Fruit fly (Drosophila melanogaster) whole organism, embryonic: ENCODE measurements around the gene Hel25E.

Experiments
- Atf6 ChIP-seq: fragments of 200-800 bp; sonication (Bioruptor generic); IDR thresholded peaks from 2 replicates; pipeline ENCODE4 v1.3.6; 2022; ENCODE audit warnings: missing biosample characterization, missing genetic modification characterization
- B-H1 ChIP-seq: fragments of 200-800 bp; sonication (Bioruptor generic); IDR thresholded peaks from 3 replicates; pipeline ENCODE4 v1.3.6; 2022; ENCODE audit warnings: missing biosample characterization, missing genetic modification characterization
- BEAF-32 ChIP-seq: fragments of 200-800 bp; sonication (Bioruptor generic); optimal IDR thresholded peaks from 3 replicates; lab custom pipeline; 2017; ENCODE audit warnings: missing biosample characterization, missing genetic modification characterization, mild to moderate bottlenecking, moderate library complexity, missing genetic modification reagents
- CG10267 ChIP-seq: fragments of 200-800 bp; sonication (Bioruptor generic); optimal IDR thresholded peaks from 2 replicates; lab custom pipeline; 2018; ENCODE audit warnings: missing biosample characterization, mild to moderate bottlenecking, missing genetic modification characterization, moderate library complexity
- CG10274 ChIP-seq: fragments of 200-800 bp; sonication (Bioruptor generic); optimal IDR thresholded peaks from 3 replicates; lab custom pipeline; 2017; ENCODE audit warnings: missing biosample characterization, mild to moderate bottlenecking, missing genetic modification characterization
- CG12104 ChIP-seq: fragments of 200-800 bp; sonication (Bioruptor generic); optimal IDR thresholded peaks from 3 replicates; lab custom pipeline; 2016; ENCODE audit warnings: missing biosample characterization, missing genetic modification characterization
- CG12744 ChIP-seq: fragments of 200-800 bp; sonication (Bioruptor generic); optimal IDR thresholded peaks from 2 replicates; lab custom pipeline; 2016; ENCODE audit warnings: missing biosample characterization, missing genetic modification characterization
- CG13775 ChIP-seq: fragments of 200-800 bp; sonication (Bioruptor generic); optimal IDR thresholded peaks from 3 replicates; lab custom pipeline; 2017; ENCODE audit warnings: missing biosample characterization, mild to moderate bottlenecking, missing genetic modification characterization
- CG14860 ChIP-seq: fragments of 200-800 bp; sonication (Bioruptor generic); IDR thresholded peaks from 3 replicates; pipeline ENCODE4 v1.3.6; 2022; ENCODE audit warnings: missing biosample characterization, missing genetic modification characterization; ENCODE audit not compliant: partially characterized antibody
- CG16779 ChIP-seq: fragments of 200-800 bp; sonication (Bioruptor generic); IDR thresholded peaks from 2 replicates; pipeline ENCODE4 v1.3.6; 2022; ENCODE audit warnings: missing biosample characterization, missing genetic modification characterization
- CG16815 ChIP-seq: fragments of 200-800 bp; sonication (Bioruptor generic); optimal IDR thresholded peaks from 3 replicates; lab custom pipeline; 2017; ENCODE audit warnings: missing biosample characterization, mild to moderate bottlenecking, missing genetic modification characterization
- CG2678 ChIP-seq: fragments of 200-800 bp; sonication (Bioruptor generic); optimal IDR thresholded peaks from 3 replicates; lab custom pipeline; 2019; ENCODE audit warnings: missing biosample characterization, mild to moderate bottlenecking, missing genetic modification characterization, moderate library complexity
- CG31224 ChIP-seq: fragments of 200-800 bp; sonication (Bioruptor generic); IDR thresholded peaks from 2 replicates; pipeline ENCODE4 v1.3.6; 2022; ENCODE audit warnings: missing biosample characterization, missing genetic modification characterization
- CG34376 ChIP-seq: fragments of 200-800 bp; sonication (Bioruptor generic); optimal IDR thresholded peaks from 2 replicates; lab custom pipeline; 2018; ENCODE audit warnings: missing biosample characterization, mild to moderate bottlenecking, missing genetic modification characterization
- CG42726 ChIP-seq: fragments of 200-800 bp; sonication (Bioruptor generic); IDR thresholded peaks from 2 replicates; pipeline ENCODE4 v1.3.6; 2022; ENCODE audit warnings: missing biosample characterization, missing genetic modification characterization; ENCODE audit not compliant: partially characterized antibody
- CG4707 ChIP-seq: fragments of 200-800 bp; sonication (Bioruptor generic); optimal IDR thresholded peaks from 2 replicates; lab custom pipeline; 2018; ENCODE audit warnings: missing biosample characterization, mild to moderate bottlenecking, missing genetic modification characterization, moderate library complexity
- CG5953 ChIP-seq: fragments of 200-800 bp; sonication (Bioruptor generic); IDR thresholded peaks from 2 replicates; pipeline ENCODE4 v1.3.6; 2022; ENCODE audit warnings: missing biosample characterization, missing genetic modification characterization
- CG7786 ChIP-seq: fragments of 200-800 bp; sonication (Bioruptor generic); optimal IDR thresholded peaks from 2 replicates; lab custom pipeline; 2016; ENCODE audit warnings: missing biosample characterization, missing genetic modification characterization
- CG8089 ChIP-seq: fragments of 200-800 bp; sonication (Bioruptor generic); optimal IDR thresholded peaks from 3 replicates; lab custom pipeline; 2016; ENCODE audit warnings: missing biosample characterization, missing genetic modification characterization
- CoRest ChIP-seq: fragments of 200-800 bp; sonication (Bioruptor generic); optimal IDR thresholded peaks from 3 replicates; lab custom pipeline; 2018; ENCODE audit warnings: missing biosample characterization, mild to moderate bottlenecking, missing genetic modification characterization, moderate library complexity
- Dfd ChIP-seq, 2 experiments: fragments of >200 bp; optimal IDR thresholded peaks; 2 replicates each; lab custom pipeline; 2017; ENCODE audit warnings: missing biosample characterization in 2 of 2, missing genetic modification characterization in 2 of 2
- Dref ChIP-seq: fragments of 200-800 bp; sonication (Bioruptor generic); IDR thresholded peaks from 2 replicates; pipeline ENCODE4 v1.3.6; 2022; ENCODE audit warnings: missing biosample characterization, missing genetic modification characterization
- Ets65A ChIP-seq: fragments of 200-800 bp; sonication (Bioruptor generic); peaks from one replicate; lab custom pipeline; 2016; ENCODE audit warnings: missing biosample characterization, missing genetic modification characterization
- HmgD ChIP-seq: fragments of 200-800 bp; sonication (Bioruptor generic); optimal IDR thresholded peaks from 3 replicates; lab custom pipeline; 2016; ENCODE audit warnings: missing biosample characterization, missing genetic modification characterization
- Hr3 ChIP-seq: fragments of 200-800 bp; sonication (Bioruptor generic); optimal IDR thresholded peaks from 3 replicates; lab custom pipeline; 2016; ENCODE audit warnings: missing biosample characterization, missing genetic modification characterization
- Kr ChIP-seq: fragments of 200-800 bp; sonication (Bioruptor generic); optimal IDR thresholded peaks from 2 replicates; lab custom pipeline; 2017; ENCODE audit warnings: missing biosample characterization, mild to moderate bottlenecking, missing genetic modification characterization
- MBD-R2 ChIP-seq: fragments of 200-800 bp; sonication (Bioruptor generic); IDR thresholded peaks from 2 replicates; pipeline ENCODE4 v1.3.6; 2022; ENCODE audit warnings: missing biosample characterization, missing genetic modification characterization
- Max ChIP-seq: fragments of 200-800 bp; sonication (Bioruptor generic); optimal IDR thresholded peaks from 2 replicates; lab custom pipeline; 2016; ENCODE audit warnings: missing biosample characterization, mild to moderate bottlenecking, missing genetic modification characterization
- Opbp ChIP-seq: fragments of 200-800 bp; sonication (Bioruptor generic); IDR thresholded peaks from 3 replicates; pipeline ENCODE4 v1.3.6; 2022; ENCODE audit warnings: missing biosample characterization, missing genetic modification characterization; ENCODE audit not compliant: partially characterized antibody
- Sry-δ ChIP-seq: fragments of 200-800 bp; sonication (Bioruptor generic); optimal IDR thresholded peaks from 2 replicates; lab custom pipeline; 2016; ENCODE audit warnings: missing biosample characterization, missing genetic modification characterization
- Usf ChIP-seq: fragments of 200-800 bp; sonication (Bioruptor generic); optimal IDR thresholded peaks from 2 replicates; lab custom pipeline; 2017; ENCODE audit warnings: missing genotype, missing biosample characterization, missing genetic modification characterization
- abd-A ChIP-seq: fragments of 200-800 bp; sonication (Bioruptor generic); optimal IDR thresholded peaks from 3 replicates; lab custom pipeline; 2019; ENCODE audit warnings: missing biosample characterization, mild to moderate bottlenecking, missing genetic modification characterization, moderate library complexity
- cad ChIP-seq: fragments of >200 bp; optimal IDR thresholded peaks from 2 replicates; lab custom pipeline; 2017; ENCODE audit warnings: missing biosample characterization, missing genetic modification characterization
- croc ChIP-seq: fragments of 200-800 bp; sonication (Bioruptor generic); conservative IDR thresholded peaks from 3 replicates; pipeline ENCODE4 v1.3.6; 2022; ENCODE audit warnings: missing biosample characterization, missing genetic modification characterization
- dati ChIP-seq: fragments of 200-800 bp; sonication (Bioruptor generic); IDR thresholded peaks from 2 replicates; pipeline ENCODE4 v1.3.6; 2022; ENCODE audit warnings: missing biosample characterization, missing genetic modification characterization
- dpn ChIP-seq, 2 experiments: fragments of 200-800 bp; sonication (Bioruptor generic); optimal IDR thresholded peaks; 3 replicates each; lab custom pipeline; 2016; ENCODE audit warnings: missing biosample characterization in 2 of 2, missing genetic modification characterization in 2 of 2
- gfzf ChIP-seq: fragments of 200-800 bp; sonication (Bioruptor generic); optimal IDR thresholded peaks from 2 replicates; lab custom pipeline; 2016; ENCODE audit warnings: missing biosample characterization, mild to moderate bottlenecking, missing genetic modification characterization, moderate library complexity
- her ChIP-seq: fragments of 200-800 bp; sonication (Bioruptor generic); optimal IDR thresholded peaks from 2 replicates; lab custom pipeline; 2016; ENCODE audit warnings: missing biosample characterization, missing genetic modification characterization
- insv ChIP-seq, 2 experiments: fragments of 200-800 bp; sonication (Bioruptor generic); optimal IDR thresholded peaks; 3 replicates each; lab custom pipeline; 2016 to 2018; ENCODE audit warnings: missing biosample characterization in 2 of 2, missing genetic modification characterization in 2 of 2
- inv ChIP-seq: fragments of 200-800 bp; sonication (Bioruptor generic); IDR thresholded peaks from 2 replicates; pipeline ENCODE4 v1.3.6; 2022; ENCODE audit warnings: missing biosample characterization, missing genetic modification characterization; ENCODE audit not compliant: partially characterized antibody
- jigr1 ChIP-seq: fragments of 200-800 bp; sonication (Bioruptor generic); IDR thresholded peaks from 3 replicates; pipeline ENCODE4 v1.3.6; 2022; ENCODE audit warnings: missing biosample characterization, missing genetic modification characterization
- kay ChIP-seq: fragments of 200-800 bp; sonication (Bioruptor generic); optimal IDR thresholded peaks from 2 replicates; lab custom pipeline; 2016; ENCODE audit warnings: missing biosample characterization, missing genetic modification characterization
- ken ChIP-seq: fragments of 200-800 bp; sonication (Bioruptor generic); IDR thresholded peaks from 3 replicates; pipeline ENCODE4 v1.3.6; 2022; ENCODE audit warnings: missing biosample characterization, missing genetic modification characterization
- knrl ChIP-seq: fragments of 200-800 bp; sonication (Bioruptor generic); IDR thresholded peaks from 3 replicates; pipeline ENCODE4 v1.3.6; 2022; ENCODE audit warnings: missing biosample characterization, missing genetic modification characterization; ENCODE audit not compliant: partially characterized antibody
- mld ChIP-seq: fragments of 200-800 bp; sonication (Bioruptor generic); IDR thresholded peaks from 3 replicates; pipeline ENCODE4 v1.3.6; 2022; ENCODE audit warnings: missing biosample characterization, missing genetic modification characterization; ENCODE audit not compliant: partially characterized antibody
- nmo ChIP-seq: fragments of 200-800 bp; sonication (Bioruptor generic); optimal IDR thresholded peaks from 2 replicates; lab custom pipeline; 2018; ENCODE audit warnings: missing biosample characterization, mild to moderate bottlenecking, missing genetic modification characterization, moderate library complexity
- psq ChIP-seq: fragments of 200-800 bp; sonication (Bioruptor generic); optimal IDR thresholded peaks from 2 replicates; lab custom pipeline; 2017; ENCODE audit warnings: missing biosample characterization, missing genetic modification characterization
- ro ChIP-seq: fragments of 200-800 bp; sonication (Bioruptor generic); IDR thresholded peaks from 2 replicates; pipeline ENCODE4 v1.3.6; 2022; ENCODE audit warnings: missing biosample characterization, missing genetic modification characterization
- shn ChIP-seq: fragments of 200-800 bp; sonication (Bioruptor generic); optimal IDR thresholded peaks from 3 replicates; lab custom pipeline; 2016; ENCODE audit warnings: missing biosample characterization, missing genetic modification characterization
- slbo ChIP-seq: fragments of 200-800 bp; sonication (Bioruptor generic); IDR thresholded peaks from 2 replicates; pipeline ENCODE4 v1.3.6; 2022; ENCODE audit warnings: missing biosample characterization, missing genetic modification characterization
- stwl ChIP-seq: fragments of 200-800 bp; sonication (Bioruptor generic); optimal IDR thresholded peaks from 3 replicates; lab custom pipeline; 2018; ENCODE audit warnings: missing biosample characterization, mild to moderate bottlenecking, missing genetic modification characterization, moderate library complexity
- tin ChIP-seq: fragments of 200-800 bp; sonication (Bioruptor generic); optimal IDR thresholded peaks from 3 replicates; lab custom pipeline; 2016; ENCODE audit warnings: missing biosample characterization, missing genetic modification characterization

Gene Hel25E

dm6 chr2L:5525723-5526122 lies 16.4 kb downstream of the Hel25E start, which contains the start of gene Cap-D3 (continued):
- TF ChIP-seq shn (no peak), mld (GFP tag; lab: Robert Waterston, UW) (peak; percentile 53; the same call in 1 of the 3 replicates), CG5953 (GFP tag; lab: Robert Waterston, UW) (no peak), CG7786 (no peak), CG34376 (GFP tag; lab: Kevin White, UChicago) (no peak), HmgD (no peak), nmo (GFP tag; lab: Kevin White, UChicago) (no peak), BEAF-32 (GFP tag; lab: Kevin White, UChicago) (peak; percentile 16), CG13775 (GFP tag; lab: Kevin White, UChicago) (no peak), CG16779 (no peak), gfzf (GFP tag; lab: Kevin White, UChicago) (no peak), CG16815 (GFP tag; lab: Kevin White, UChicago) (no peak), stwl (tag; lab: Kevin White, UChicago) (no peak), tin (GFP tag; lab: Kevin White, UChicago) (no peak), cad (no peak), insv (GFP tag; optimal IDR thresholded peaks at IDR 0.05; lab: Kevin White, UChicago) (no peak), CG8089 (GFP tag; lab: Kevin White, UChicago) (no peak), dpn (GFP tag; optimal IDR thresholded peaks at IDR 0.05; lab: Kevin White, UChicago) (no peak), ken (GFP tag; lab: Robert Waterston, UW) (no peak), CG2678 (tag; lab: Kevin White, UChicago) (no peak), psq (GFP tag; lab: Kevin White, UChicago) (no peak), CG31224 (no peak), CG4707 (GFP tag; lab: Kevin White, UChicago) (no peak), slbo (GFP tag; lab: Robert Waterston, UW) (0 out of 2 replicates have a peak, but pooled peaks have one; percentile 9), Opbp (peak; percentile 63; the same call in 2 of the 3 replicates), dati (GFP tag; lab: Robert Waterston, UW) (no peak), inv (GFP tag; lab: Robert Waterston, UW) (no peak), CG10274 (GFP tag; lab: Kevin White, UChicago) (no peak), Hr3 (GFP tag; lab: Kevin White, UChicago) (no peak), CG12744 (GFP tag; lab: Kevin White, UChicago) (no peak), MBD-R2 (GFP tag; lab: Robert Waterston, UW) (peak; percentile 76), Max (GFP tag; lab: Kevin White, UChicago) (no peak), B-H1 (no peak), jigr1 (no peak), Ets65A (GFP tag; lab: Kevin White, UChicago) (no peak), CG10267 (tag; lab: Kevin White, UChicago) (no peak), her (GFP tag; lab: Kevin White, UChicago) (no peak), Usf (GFP tag; lab: Kevin White, UChicago) (no peak), CoRest (no peak), ro (GFP tag; lab: Robert Waterston, UW) (no peak), kay (no peak), abd-A (tag; lab: Kevin White, UChicago) (no peak), Atf6 (no peak), CG42726 (GFP tag; lab: Robert Waterston, UW) (no peak), Kr (GFP tag; lab: Kevin White, UChicago) (no peak), Dfd (GFP tag; optimal IDR thresholded peaks at IDR 0.05; lab: Kevin White, UChicago) (no peak), Dref (GFP tag; lab: Robert Waterston, UW) (peak; percentile 71), croc (GFP tag; lab: Robert Waterston, UW) (no peak), CG14860 (GFP tag; lab: Robert Waterston, UW) (peak; percentile 67), CG12104 (GFP tag; lab: Kevin White, UChicago) (no peak), knrl (GFP tag; lab: Robert Waterston, UW) (peak; percentile 28; the same call in 1 of the 3 replicates), Sry-δ (GFP tag; lab: Kevin White, UChicago) (peak; percentile 25)
